Fruit fly (Drosophila melanogaster) Kc167 (cell line): Measurements from ENCODE around the gene CG45494.
"Not testable (repeated sequence)": the region's sequence is repeated elsewhere in the genome, so short reads cannot be mapped to it uniquely, and the experiment has no call there.

Source experiments
- h ChIP-seq: fragments of >200 bp; optimal IDR thresholded peaks from 3 replicates; lab custom pipeline; 2018; ENCODE audit warnings: missing external identifiers
- psq ChIP-seq: fragments of >200 bp; optimal IDR thresholded peaks from 2 replicates; lab custom pipeline; 2017; ENCODE audit warnings: missing external identifiers
- ttk ChIP-seq: sonication (Bioruptor generic); optimal IDR thresholded peaks from 2 replicates; lab custom pipeline; 2017; ENCODE audit warnings: missing external identifiers

- not testable (repeated sequence) for TF ChIP-seq psq (lab: Kevin White, UChicago); h; ttk (lab: Kevin White, UChicago)
Measured at dm6 chrX:19910017-19910416, 43.4 kb downstream of the CG45494 start, which contains the start of gene CG45486.
